Fruit fly (Drosophila melanogaster) whole organism, prepupa: ENCODE data around the gene CG4199.

Source experiments
- CG10631 ChIP-seq: fragments of 200-800 bp; sonication (Bioruptor generic); optimal IDR thresholded peaks from 2 replicates; lab custom pipeline; 2016; ENCODE audit warnings: missing biosample characterization, missing genetic modification characterization
- CG10669 ChIP-seq: fragments of 200-800 bp; sonication (Bioruptor generic); optimal IDR thresholded peaks from 3 replicates; lab custom pipeline; 2018; ENCODE audit warnings: missing biosample characterization, mild to moderate bottlenecking, missing genetic modification characterization, moderate library complexity
- CG11294 ChIP-seq: fragments of 200-800 bp; sonication (Bioruptor generic); IDR thresholded peaks from 2 replicates; pipeline ENCODE4 v1.3.6; 2022; ENCODE audit warnings: missing biosample characterization, missing genetic modification characterization
- CG11902 ChIP-seq: fragments of 200-800 bp; sonication (Bioruptor generic); optimal IDR thresholded peaks from 3 replicates; lab custom pipeline; 2016; ENCODE audit warnings: missing biosample characterization, missing genetic modification characterization
- CG15336 ChIP-seq: fragments of 200-800 bp; sonication (Bioruptor generic); IDR thresholded peaks from 2 replicates; pipeline ENCODE4 v1.3.6; 2022; ENCODE audit warnings: missing biosample characterization, missing genetic modification characterization
- CG3032 ChIP-seq: fragments of 200-800 bp; optimal IDR thresholded peaks from 2 replicates; lab custom pipeline; 2019; ENCODE audit warnings: missing biosample characterization, mild to moderate bottlenecking, missing genetic modification characterization, moderate library complexity
- CG31627 ChIP-seq: fragments of 200-800 bp; sonication (Bioruptor generic); optimal IDR thresholded peaks from 3 replicates; lab custom pipeline; 2016; ENCODE audit warnings: missing biosample characterization, missing genetic modification characterization
- CG32006 ChIP-seq: fragments of 200-800 bp; sonication (Bioruptor generic); optimal IDR thresholded peaks from 3 replicates; lab custom pipeline; 2017; ENCODE audit warnings: missing biosample characterization, mild to moderate bottlenecking, missing genetic modification characterization
- CG34406 ChIP-seq: fragments of 200-800 bp; sonication (Bioruptor generic); optimal IDR thresholded peaks from 3 replicates; lab custom pipeline; 2016; ENCODE audit warnings: missing biosample characterization, missing genetic modification characterization
- CG4318 ChIP-seq: fragments of 200-800 bp; sonication (Bioruptor generic); optimal IDR thresholded peaks from 3 replicates; lab custom pipeline; 2017; ENCODE audit warnings: missing biosample characterization, mild to moderate bottlenecking, missing genetic modification characterization
- CG6163 ChIP-seq: fragments of 200-800 bp; sonication (Bioruptor generic); IDR thresholded peaks from 3 replicates; pipeline ENCODE4 v1.3.6; 2022; ENCODE audit warnings: missing biosample characterization, missing genetic modification characterization
- CG6276 ChIP-seq: fragments of 200-800 bp; sonication (Bioruptor generic); optimal IDR thresholded peaks from 2 replicates; lab custom pipeline; 2017; ENCODE audit warnings: missing biosample characterization, mild to moderate bottlenecking, missing genetic modification characterization
- CG6808 ChIP-seq: fragments of 200-800 bp; sonication (Bioruptor generic); optimal IDR thresholded peaks from 3 replicates; lab custom pipeline; 2017; ENCODE audit warnings: missing biosample characterization, missing genetic modification characterization, mild to moderate bottlenecking, moderate library complexity, missing genetic modification reagents
- CG6854 ChIP-seq: fragments of 200-800 bp; sonication (Bioruptor generic); optimal IDR thresholded peaks from 2 replicates; lab custom pipeline; 2017; ENCODE audit warnings: missing biosample characterization, mild to moderate bottlenecking, missing genetic modification characterization
- CG8119 ChIP-seq: fragments of 200-800 bp; sonication (Bioruptor generic); IDR thresholded peaks from 3 replicates; pipeline ENCODE4 v1.3.6; 2022; ENCODE audit warnings: missing biosample characterization, missing genetic modification characterization
- CG9139 ChIP-seq: fragments of 200-800 bp; sonication (Bioruptor generic); optimal IDR thresholded peaks from 3 replicates; lab custom pipeline; 2017; ENCODE audit warnings: missing biosample characterization, mild to moderate bottlenecking, missing genetic modification characterization
- Eip78C ChIP-seq: fragments of 200-800 bp; sonication (Bioruptor generic); peaks from one replicate; lab custom pipeline; 2016; ENCODE audit warnings: missing biosample characterization, missing genetic modification characterization
- Ets21C ChIP-seq: fragments of 200-800 bp; sonication (Bioruptor generic); optimal IDR thresholded peaks from 3 replicates; lab custom pipeline; 2016; ENCODE audit warnings: missing biosample characterization, missing genetic modification characterization
- Ets96B ChIP-seq: fragments of 200-800 bp; optimal IDR thresholded peaks from 2 replicates; lab custom pipeline; 2019; ENCODE audit warnings: missing biosample characterization, mild to moderate bottlenecking, missing genetic modification characterization, moderate library complexity
- Gug ChIP-seq: fragments of 200-800 bp; sonication (Bioruptor generic); IDR thresholded peaks from 2 replicates; pipeline ENCODE4 v1.3.6; 2022; ENCODE audit warnings: missing biosample characterization, missing genetic modification characterization
- Hr38 ChIP-seq: sonication (Bioruptor generic); optimal IDR thresholded peaks from 2 replicates; lab custom pipeline; 2016; ENCODE audit warnings: missing biosample characterization, missing genetic modification characterization
- Hr39 ChIP-seq: fragments of 200-800 bp; sonication (Bioruptor generic); optimal IDR thresholded peaks from 2 replicates; lab custom pipeline; 2016; ENCODE audit warnings: missing biosample characterization, missing genetic modification characterization
- Hr4 ChIP-seq: fragments of 200-800 bp; sonication (Bioruptor generic); optimal IDR thresholded peaks from 3 replicates; lab custom pipeline; 2016; ENCODE audit warnings: missing biosample characterization, missing genetic modification characterization
- Lpt ChIP-seq: fragments of 200-800 bp; sonication (Bioruptor generic); optimal IDR thresholded peaks from 3 replicates; lab custom pipeline; 2016; ENCODE audit warnings: missing biosample characterization, missing genetic modification characterization
- OdsH ChIP-seq: fragments of 200-800 bp; sonication (Bioruptor generic); optimal IDR thresholded peaks from 3 replicates; lab custom pipeline; 2016; ENCODE audit warnings: missing biosample characterization, missing genetic modification characterization
- Smox ChIP-seq: fragments of 200-800 bp; sonication (Bioruptor generic); optimal IDR thresholded peaks from 3 replicates; lab custom pipeline; 2016; ENCODE audit warnings: missing biosample characterization, missing genetic modification characterization
- Sox102F ChIP-seq: fragments of 200-800 bp; sonication (Bioruptor generic); optimal IDR thresholded peaks from 2 replicates; lab custom pipeline; 2016; ENCODE audit warnings: missing biosample characterization, mild to moderate bottlenecking, missing genetic modification characterization
- Sox14 ChIP-seq: fragments of 200-800 bp; sonication (Bioruptor generic); optimal IDR thresholded peaks from 3 replicates; lab custom pipeline; 2016; ENCODE audit warnings: missing biosample characterization, missing genetic modification characterization
- achi ChIP-seq: fragments of 200-800 bp; sonication (Bioruptor generic); optimal IDR thresholded peaks from 3 replicates; lab custom pipeline; 2016; ENCODE audit warnings: missing biosample characterization, missing genetic modification characterization
- cyc ChIP-seq: fragments of 200-800 bp; sonication (Bioruptor generic); optimal IDR thresholded peaks from 3 replicates; lab custom pipeline; 2016; ENCODE audit warnings: missing biosample characterization, missing genetic modification characterization
- dac ChIP-seq: fragments of 200-800 bp; sonication (Bioruptor generic); optimal IDR thresholded peaks from 2 replicates; lab custom pipeline; 2017; ENCODE audit warnings: missing biosample characterization, mild to moderate bottlenecking, missing genetic modification characterization
- dsx ChIP-seq: fragments of 200-800 bp; optimal IDR thresholded peaks from 3 replicates; lab custom pipeline; 2019; ENCODE audit warnings: missing biosample characterization, mild to moderate bottlenecking, missing genetic modification characterization, moderate library complexity; ENCODE audit not compliant: poor library complexity, severe bottlenecking
- eg ChIP-seq: fragments of 200-800 bp; sonication (Bioruptor generic); IDR thresholded peaks from 3 replicates; pipeline ENCODE4 v1.3.6; 2022; ENCODE audit warnings: missing biosample characterization, missing genetic modification characterization
- fkh ChIP-seq: fragments of 200-800 bp; sonication (Bioruptor generic); optimal IDR thresholded peaks from 3 replicates; lab custom pipeline; 2017; ENCODE audit warnings: missing biosample characterization, mild to moderate bottlenecking, missing genetic modification characterization, moderate library complexity
- lz ChIP-seq: fragments of 200-800 bp; sonication (Bioruptor generic); optimal IDR thresholded peaks from 3 replicates; lab custom pipeline; 2016; ENCODE audit warnings: missing biosample characterization, missing genetic modification characterization
- net ChIP-seq: fragments of 200-800 bp; sonication (Bioruptor generic); optimal IDR thresholded peaks from 3 replicates; lab custom pipeline; 2016; ENCODE audit warnings: missing biosample characterization, missing genetic modification characterization
- pdm3 ChIP-seq: fragments of 200-800 bp; sonication (Bioruptor generic); optimal IDR thresholded peaks from 3 replicates; lab custom pipeline; 2016; ENCODE audit warnings: missing biosample characterization, missing genetic modification characterization
- salr ChIP-seq, 2 experiments: fragments of 200-800 bp; sonication (Bioruptor generic); optimal IDR thresholded peaks; 3 replicates each; lab custom pipeline; 2016 to 2018; ENCODE audit warnings: missing biosample characterization in 2 of 2, missing genetic modification characterization in 2 of 2, mild to moderate bottlenecking in 1 of 2

CG4199 gene

dm6 chrX:2106367-2106766 is 33.1 kb upstream of the CG4199 start:
- TF ChIP-seq Sox102F (GFP tag; lab: Kevin White, UChicago) (no peak), CG10669 (GFP tag; lab: Kevin White, UChicago) (no peak), CG32006 (GFP tag; lab: Kevin White, UChicago) (no peak), CG3032 (tag; lab: Kevin White, UChicago) (no peak), CG31627 (GFP tag; lab: Kevin White, UChicago) (no peak), CG10631 (GFP tag; lab: Kevin White, UChicago) (no peak), Hr39 (GFP tag; lab: Kevin White, UChicago) (no peak), CG34406 (no peak), CG9139 (GFP tag; lab: Kevin White, UChicago) (no peak), CG4318 (no peak), Ets21C (GFP tag; lab: Kevin White, UChicago) (no peak), CG6276 (GFP tag; lab: Kevin White, UChicago) (no peak), fkh (GFP tag; lab: Kevin White, UChicago) (no peak), Sox14 (GFP tag; lab: Kevin White, UChicago) (no peak), pdm3 (no peak), Smox (no peak), cyc (GFP tag; lab: Kevin White, UChicago) (no peak), Hr38 (GFP tag; lab: Kevin White, UChicago) (no peak), CG8119 (GFP tag; lab: Robert Waterston, UW) (no peak), lz (GFP tag; lab: Kevin White, UChicago) (no peak)
- TF ChIP-seq, all 60 proteins: peak for 0

- TF ChIP-seq OdsH (no peak), CG8119 (GFP tag; lab: Robert Waterston, UW) (no peak), CG6854 (no peak), dsx (GFP tag; lab: Kevin White, UChicago) (no peak), dac (GFP tag; lab: Kevin White, UChicago) (no peak), Ets96B (no peak), net (GFP tag; lab: Kevin White, UChicago) (no peak), achi (GFP tag; lab: Kevin White, UChicago) (no peak), Smox (no peak), lz (GFP tag; lab: Kevin White, UChicago) (no peak), pdm3 (no peak), CG6808 (no peak), eg (no peak), fkh (GFP tag; lab: Kevin White, UChicago) (no peak)
These were observed 31.1 kb upstream of the CG4199 start for dm6 chrX:2104365-2104764.

- TF ChIP-seq fkh (GFP tag; lab: Kevin White, UChicago) = peak; percentile 51
- no peak for TF ChIP-seq Hr38 (GFP tag; lab: Kevin White, UChicago)
- no peak for TF ChIP-seq CG6276 (GFP tag; lab: Kevin White, UChicago)
- no peak for TF ChIP-seq Ets21C (GFP tag; lab: Kevin White, UChicago)
- no peak for TF ChIP-seq CG11294
These were observed 30.6 kb upstream of the CG4199 start for dm6 chrX:2103859-2104258.

dm6 chrX:2098267-2098666 is 25.0 kb upstream of the CG4199 start:
- TF ChIP-seq Hr39 (GFP tag; lab: Kevin White, UChicago) (no peak), CG32006 (GFP tag; lab: Kevin White, UChicago) (peak; percentile 45), CG15336 (peak; percentile 55), Lpt (GFP tag; lab: Kevin White, UChicago) (peak; percentile 21), CG34406 (no peak), Eip78C (GFP tag; lab: Kevin White, UChicago) (peak; percentile 71), salr (GFP tag; optimal IDR thresholded peaks at IDR 0.05; lab: Kevin White, UChicago) (no peak), CG6163 (GFP tag; lab: Robert Waterston, UW) (0 out of 3 replicates have a peak, but pooled peaks have one; percentile 32), Hr4 (GFP tag; lab: Kevin White, UChicago) (peak; percentile 40), CG6808 (no peak), CG11902 (GFP tag; lab: Kevin White, UChicago) (no peak), eg (peak; percentile 65), Gug (GFP tag; lab: Robert Waterston, UW) (no peak), CG31627 (GFP tag; lab: Kevin White, UChicago) (no peak), dsx (GFP tag; lab: Kevin White, UChicago) (no peak)
